Worm (Caenorhabditis elegans): ENCODE data around the gene K07F5.17.

The K07F5.17 gene

ce11 chrIV:9873837-9874236 lies 31.7 kb downstream of the K07F5.17 start (continued):
- TF ChIP-seq xnd-1 (tag; optimal IDR thresholded peaks at IDR 0.05) (no peak), ztf-22 (GFP tag; optimal IDR thresholded peaks at IDR 0.05) (no peak), ZK185.1 (tag; optimal IDR thresholded peaks at IDR 0.05; ENCODE audit: poor library complexity, severe bottlenecking) (peak; percentile 36), aptf-2 (GFP tag; conservative IDR thresholded peaks at IDR 0.05) (no peak), hlh-26 (GFP tag; conservative IDR thresholded peaks at IDR 0.05) (no peak), mcd-1 (GFP tag; IDR thresholded peaks at IDR 0.05) (0 out of 2 replicates have a peak, but pooled peaks have one; percentile 35), dox-1 (GFP tag; IDR thresholded peaks at IDR 0.05) (0 out of 2 replicates have a peak, but pooled peaks have one; percentile 21), F55B11.4 (tag; optimal IDR thresholded peaks at IDR 0.05; ENCODE audit: borderline replicate concordance, insufficient read depth) (no peak), sea-2 (GFP tag; IDR thresholded peaks at IDR 0.05) (no peak), Y56A3A.18 (GFP tag; IDR thresholded peaks at IDR 0.05) (no peak), F22D6.2 (tag; optimal IDR thresholded peaks at IDR 0.05) (no peak), ceh-40 (GFP tag; IDR thresholded peaks at IDR 0.05) (no peak), egl-18 (GFP tag; IDR thresholded peaks at IDR 0.05) (no peak)

ce11 chrIV:9875646-9876045 lies 33.5 kb downstream of the K07F5.17 start:
- peak; percentile 0 for TF ChIP-seq atf-7 (tag; optimal IDR thresholded peaks at IDR 0.05)
- TF ChIP-seq lin-40 (tag; optimal IDR thresholded peaks at IDR 0.05): peak; percentile 52
- TF ChIP-seq let-607 (tag; optimal IDR thresholded peaks at IDR 0.05): peak in 1 of 2 experiments; percentile 8
- no peak for TF ChIP-seq F49E8.2 (tag; optimal IDR thresholded peaks at IDR 0.05; ENCODE audit: insufficient read depth)
- TF ChIP-seq cebp-1 (GFP tag; IDR thresholded peaks at IDR 0.05): no peak
- TF ChIP-seq cebp-1 (tag; optimal IDR thresholded peaks at IDR 0.05): peak; percentile 47
- peak; percentile 14 for TF ChIP-seq attf-5 (GFP tag; optimal IDR thresholded peaks at IDR 0.05)
- TF ChIP-seq sea-2 (GFP tag; IDR thresholded peaks at IDR 0.05): no peak
- peak; percentile 89 for TF ChIP-seq nhr-80 (tag; optimal IDR thresholded peaks at IDR 0.05)
- no peak for TF ChIP-seq ccch-3 (GFP tag; optimal IDR thresholded peaks at IDR 0.05)

ce11 chrIV:9878893-9879379 lies 36.8 kb downstream of the K07F5.17 start, which contains the start of gene nhr-4:
Gene nhr-4 (plus strand): TSS chrIV:9879329.
- TF ChIP-seq F49E8.2 (tag; optimal IDR thresholded peaks at IDR 0.05; ENCODE audit: insufficient read depth): no peak
- no peak for TF ChIP-seq Y79H2A.3 (GFP tag; conservative IDR thresholded peaks at IDR 0.05)
- TF ChIP-seq Y95B8A.8 (GFP tag; IDR thresholded peaks at IDR 0.05): no peak
- no peak for TF ChIP-seq let-526 (GFP tag; IDR thresholded peaks at IDR 0.05)
- no peak for TF ChIP-seq hrde-1 (tag; optimal IDR thresholded peaks at IDR 0.05; ENCODE audit: borderline replicate concordance)
- TF ChIP-seq snpc-3.4 (tag; optimal IDR thresholded peaks at IDR 0.05): no peak
- no peak for TF ChIP-seq sea-2 (GFP tag; IDR thresholded peaks at IDR 0.05)
- no peak for TF ChIP-seq rpc-1 (optimal IDR thresholded peaks at IDR 0.05)
- no peak for TF ChIP-seq rpc-1 (tag; optimal IDR thresholded peaks at IDR 0.05)
- no peak for TF ChIP-seq nfya-1 (tag; optimal IDR thresholded peaks at IDR 0.05; ENCODE audit: borderline replicate concordance, insufficient read depth)

- peak; percentile 8 for TF ChIP-seq snpc-3.4 (tag; optimal IDR thresholded peaks at IDR 0.05)
- peak; percentile 25 for TF ChIP-seq attf-5 (GFP tag; optimal IDR thresholded peaks at IDR 0.05)
- peak; percentile 77; the same call in 1 of the 2 replicates for TF ChIP-seq hmg-1.2 (GFP tag; IDR thresholded peaks at IDR 0.05)
- TF ChIP-seq mcd-1 (GFP tag; IDR thresholded peaks at IDR 0.05): peak; percentile 89
- TF ChIP-seq unc-130 (GFP tag; optimal IDR thresholded peaks at IDR 0.05): peak; percentile 2
- peak; percentile 37; the same call in 1 of the 2 replicates for TF ChIP-seq rcor-1 (GFP tag; IDR thresholded peaks at IDR 0.05)
- TF ChIP-seq dpl-1 (GFP tag; optimal IDR thresholded peaks at IDR 0.05): peak; percentile 20
- TF ChIP-seq snpc-1.3 (tag; optimal IDR thresholded peaks at IDR 0.05; ENCODE audit: insufficient read depth): peak; percentile 16
- no peak for TF ChIP-seq attf-3 (GFP tag; conservative IDR thresholded peaks at IDR 0.05)
- TF ChIP-seq sea-2 (GFP tag; IDR thresholded peaks at IDR 0.05): no peak
- no peak for TF ChIP-seq snpc-4 (GFP tag; optimal IDR thresholded peaks at IDR 0.05)
- TF ChIP-seq snpc-4 (tag; optimal IDR thresholded peaks at IDR 0.05): peak in 2 of 4 experiments; percentile 35 to 44
- peak; percentile 23 for TF ChIP-seq him-1 (tag; optimal IDR thresholded peaks at IDR 0.05)
- peak; percentile 40 for TF ChIP-seq lsl-1 (GFP tag; optimal IDR thresholded peaks at IDR 0.05)
- TF ChIP-seq lir-1 (GFP tag; conservative IDR thresholded peaks at IDR 0.05): no peak
- no peak; the same call in 1 of the 2 replicates for TF ChIP-seq D2030.7 (GFP tag; IDR thresholded peaks at IDR 0.05)
- peak; percentile 50; the same call in 1 of the 2 replicates for TF ChIP-seq dox-1 (GFP tag; IDR thresholded peaks at IDR 0.05)
- peak; percentile 33 for TF ChIP-seq nhr-80 (tag; optimal IDR thresholded peaks at IDR 0.05)
Measured at ce11 chrIV:9884257-9884656, 42.1 kb downstream of the K07F5.17 start, which contains the start of the genes prp-18 and mccc-1. Gene prp-18 (minus strand): TSS chrIV:9884383. Gene mccc-1 (plus strand): TSS chrIV:9884570.
